Worm (Caenorhabditis elegans) whole organism, late embryonic: ENCODE data around the gene F58B4.3.

Source experiments
- K09A11.1 ChIP-seq: sonication (generic microtip); optimal IDR thresholded peaks from 2 replicates; lab custom pipeline; 2017; ENCODE audit warnings: antibody characterized with exemption, mild to moderate bottlenecking, missing genetic modification characterization, missing compliant biosample characterization; ENCODE audit not compliant: insufficient read depth
- ama-1 ChIP-seq: fragments of 150-350 bp; optimal IDR thresholded peaks from 2 replicates; lab custom pipeline; 2014
- ceh-18 ChIP-seq: sonication (generic microtip); optimal IDR thresholded peaks from 2 replicates; lab custom pipeline; 2016; ENCODE audit warnings: missing genetic modification characterization, missing compliant biosample characterization
- ceh-6 ChIP-seq: fragments of 200-800 bp; sonication (Bioruptor generic); optimal IDR thresholded peaks from 2 replicates; lab custom pipeline; 2018; ENCODE audit warnings: mild to moderate bottlenecking, missing genetic modification characterization, missing compliant biosample characterization
- eyg-1 ChIP-seq: sonication (generic microtip); optimal IDR thresholded peaks from 2 replicates; lab custom pipeline; 2016; ENCODE audit warnings: missing genotype, missing genetic modification characterization, missing compliant biosample characterization
- fkh-10 ChIP-seq: fragments of 150-350 bp; optimal IDR thresholded peaks from 2 replicates; lab custom pipeline; 2014; ENCODE audit warnings: missing biosample characterization, missing genetic modification reagents, missing genetic modification characterization
- hlh-30 ChIP-seq: sonication (generic microtip); optimal IDR thresholded peaks from 2 replicates; lab custom pipeline; 2017; ENCODE audit warnings: antibody characterized with exemption, missing genetic modification characterization, missing compliant biosample characterization; ENCODE audit not compliant: insufficient read depth
- nfya-1 ChIP-seq: sonication (generic microtip); optimal IDR thresholded peaks from 2 replicates; lab custom pipeline; 2017; ENCODE audit warnings: missing genetic modification characterization, mild to moderate bottlenecking, missing compliant biosample characterization, antibody characterized with exemption, moderate library complexity
- pag-3 ChIP-seq: sonication (generic microtip); optimal IDR thresholded peaks from 2 replicates; lab custom pipeline; 2016; ENCODE audit warnings: missing compliant biosample characterization, missing genetic modification characterization, borderline replicate concordance
- pat-9 ChIP-seq: fragments of 200-800 bp; sonication (Bioruptor generic); optimal IDR thresholded peaks from 2 replicates; lab custom pipeline; 2018; ENCODE audit warnings: mild to moderate bottlenecking, missing genetic modification characterization, moderate library complexity, missing compliant biosample characterization
- pha-4 ChIP-seq: fragments of 150-350 bp; optimal IDR thresholded peaks from 2 replicates; lab custom pipeline; 2018; ENCODE audit warnings: missing biosample characterization, missing genetic modification reagents, missing genetic modification characterization
- unc-42 ChIP-seq: sonication (generic microtip); optimal IDR thresholded peaks from 2 replicates; lab custom pipeline; 2016; ENCODE audit warnings: missing genotype, missing genetic modification characterization, missing compliant biosample characterization
- ztf-16 ChIP-seq: sonication (generic microtip); optimal IDR thresholded peaks from 2 replicates; lab custom pipeline; 2017; ENCODE audit warnings: missing genetic modification characterization, missing compliant biosample characterization

ce11 chrV:10901125-10901524 lies 28.5 kb upstream of the F58B4.3 start, which contains the start of gene spp-16:
- no peak for TF ChIP-seq ceh-18 (tag; lab: Kevin White, UChicago)
- TF ChIP-seq eyg-1, result no peak
- TF ChIP-seq pat-9 (tag; lab: Kevin White, UChicago), result no peak
- no peak for TF ChIP-seq fkh-10 (GFP tag; lab: Kevin White, UChicago)
- TF ChIP-seq ama-1, result no peak
- no peak for TF ChIP-seq pha-4 (tag; lab: Kevin White, UChicago)
- TF ChIP-seq unc-42 (tag; lab: Kevin White, UChicago), result no peak
- TF ChIP-seq K09A11.1, result no peak
- no peak for TF ChIP-seq ztf-16 (tag; lab: Kevin White, UChicago)
- no peak for TF ChIP-seq hlh-30 (tag; lab: Kevin White, UChicago)
- no peak for TF ChIP-seq pag-3 (tag; lab: Kevin White, UChicago)
- TF ChIP-seq ceh-6 (GFP tag; lab: Kevin White, UChicago), result no peak
- no peak for TF ChIP-seq nfya-1 (tag; lab: Kevin White, UChicago)
